Worm (Caenorhabditis elegans): ENCODE measurements around the gene F16B4.4.

- no peak for TF ChIP-seq alr-1 (tag; optimal IDR thresholded peaks at IDR 0.05; ENCODE audit: borderline replicate concordance)
- no peak for TF ChIP-seq nhr-237 (tag; optimal IDR thresholded peaks at IDR 0.05)
- TF ChIP-seq fkh-10 (GFP tag; optimal IDR thresholded peaks at IDR 0.05) = no peak
- no peak for TF ChIP-seq xbp-1 (tag; optimal IDR thresholded peaks at IDR 0.05)
- TF ChIP-seq ets-5 (GFP tag; IDR thresholded peaks at IDR 0.05) = no peak
- TF ChIP-seq unc-62 (GFP tag; optimal IDR thresholded peaks at IDR 0.05) = no peak
- TF ChIP-seq nhr-71 (tag; optimal IDR thresholded peaks at IDR 0.05) = no peak
Measured at ce11 chrV:1610097-1610496, 16.3 kb downstream of the F16B4.4 start, which contains the start of gene nhr-177.

All from whole organism, L1 larva.